Worm (Caenorhabditis elegans): ENCODE data around the gene rap-3.
A peak's percentile ranks its signal among the peaks of the same experiment; 100 is the strongest.

The rap-3 gene

ce11 chrIV:11179123-11179740 lies 2.2 kb downstream of the rap-3 start, which contains the start of gene cpt-2 (continued):
- TF ChIP-seq lin-54 (GFP tag; optimal IDR thresholded peaks at IDR 0.05): peak; percentile 86
- TF ChIP-seq madf-10 (tag; optimal IDR thresholded peaks at IDR 0.05): peak; percentile 59

ce11 chrIV:11180077-11180476 lies 3.0 kb downstream of the rap-3 start:
- TF ChIP-seq F57C9.4 (tag; optimal IDR thresholded peaks at IDR 0.05) (no peak), B0019.2 (GFP tag; conservative IDR thresholded peaks at IDR 0.05) (no peak), zfh-2 (GFP tag; conservative IDR thresholded peaks at IDR 0.05) (no peak), ztf-18 (tag; optimal IDR thresholded peaks at IDR 0.05) (no peak), efl-1 (GFP tag; optimal IDR thresholded peaks at IDR 0.05) (no peak), snpc-1.1 (tag; optimal IDR thresholded peaks at IDR 0.05; ENCODE audit: insufficient read depth) (no peak)

ce11 chrIV:11183013-11183412 lies 5.9 kb downstream of the rap-3 start, which contains the start of gene prx-14:
Gene prx-14 (plus strand): TSS chrIV:11183132.
- TF ChIP-seq ztf-18 (tag; optimal IDR thresholded peaks at IDR 0.05) (no peak), K11D2.4 (GFP tag; IDR thresholded peaks at IDR 0.05) (no peak), aptf-3 (GFP tag; IDR thresholded peaks at IDR 0.05) (no peak), egl-18 (GFP tag; IDR thresholded peaks at IDR 0.05) (no peak), ceh-58 (GFP tag; IDR thresholded peaks at IDR 0.05) (no peak), cebp-1 (GFP tag; IDR thresholded peaks at IDR 0.05) (no peak), cebp-1 (tag; optimal IDR thresholded peaks at IDR 0.05) (no peak), unc-130 (GFP tag; optimal IDR thresholded peaks at IDR 0.05) (no peak), efl-1 (GFP tag; optimal IDR thresholded peaks at IDR 0.05) (no peak), rpc-1 (optimal IDR thresholded peaks at IDR 0.05) (no peak), rpc-1 (tag; optimal IDR thresholded peaks at IDR 0.05) (no peak), ztf-6 (GFP tag; IDR thresholded peaks at IDR 0.05) (no peak), B0261.1 (tag; optimal IDR thresholded peaks at IDR 0.05) (no peak), Y56A3A.18 (GFP tag; IDR thresholded peaks at IDR 0.05) (0 out of 2 replicates have a peak, but pooled peaks have one; percentile 31), tbp1 (GFP tag; optimal IDR thresholded peaks at IDR 0.05) (no peak), snpc-4 (GFP tag; optimal IDR thresholded peaks at IDR 0.05) (no peak), snpc-4 (tag; optimal IDR thresholded peaks at IDR 0.05) (no peak), Y53G8AR.9 (GFP tag; conservative IDR thresholded peaks at IDR 0.05) (peak; percentile 60), ztf-25 (GFP tag; IDR thresholded peaks at IDR 0.05) (no peak), C17E4.6 (GFP tag; IDR thresholded peaks at IDR 0.05) (0 out of 2 replicates have a peak, but pooled peaks have one; percentile 42), madf-10 (tag; optimal IDR thresholded peaks at IDR 0.05) (no peak), mes-4 (tag; optimal IDR thresholded peaks at IDR 0.05) (no peak), nhr-27 (tag; optimal IDR thresholded peaks at IDR 0.05) (no peak), rec-8 (tag; optimal IDR thresholded peaks at IDR 0.05) (no peak), unc-62 (GFP tag; optimal IDR thresholded peaks at IDR 0.05) (no peak), somi-1 (GFP tag; optimal IDR thresholded peaks at IDR 0.05) (no peak), B0336.3 (GFP tag; IDR thresholded peaks at IDR 0.05) (peak; percentile 67), mcd-1 (GFP tag; IDR thresholded peaks at IDR 0.05) (no peak), tbx-9 (tag; optimal IDR thresholded peaks at IDR 0.05; ENCODE audit: borderline replicate concordance) (no peak), snpc-1.1 (tag; optimal IDR thresholded peaks at IDR 0.05; ENCODE audit: insufficient read depth) (no peak), dpff-1 (tag; optimal IDR thresholded peaks at IDR 0.05) (no peak), gei-17 (GFP tag; optimal IDR thresholded peaks at IDR 0.05) (peak; percentile 2), fkh-3 (tag; optimal IDR thresholded peaks at IDR 0.05) (no peak), hrde-1 (tag; optimal IDR thresholded peaks at IDR 0.05; ENCODE audit: borderline replicate concordance) (no peak), hmg-1.2 (GFP tag; IDR thresholded peaks at IDR 0.05) (no peak), lin-26 (GFP tag; IDR thresholded peaks at IDR 0.05) (no peak), let-607 (tag; optimal IDR thresholded peaks at IDR 0.05) (no peak), T26A5.8 (tag; optimal IDR thresholded peaks at IDR 0.05) (no peak), attf-3 (GFP tag; conservative IDR thresholded peaks at IDR 0.05) (no peak), repo-1 (tag; optimal IDR thresholded peaks at IDR 0.05) (peak; percentile 52), ekl-4 (GFP tag; IDR thresholded peaks at IDR 0.05) (0 out of 2 replicates have a peak, but pooled peaks have one; percentile 7)

All from whole organism, young adult.